Worm (Caenorhabditis elegans) whole organism, L4 larva: Measurements from ENCODE around the gene fli-1.

Source experiments
- D1046.2 ChIP-seq: fragments of 200-800 bp; sonication (Bioruptor generic); IDR thresholded peaks from 2 replicates; pipeline ENCODE4 v1.3.6; 2022; ENCODE audit warnings: missing genetic modification characterization, missing compliant biosample characterization
- F10B5.3 ChIP-seq: sonication (generic microtip); optimal IDR thresholded peaks from 2 replicates; lab custom pipeline; 2016; ENCODE audit warnings: mild to moderate bottlenecking, missing genetic modification characterization, missing compliant biosample characterization
- F26F4.8 ChIP-seq: fragments of 200-800 bp; sonication (Bioruptor generic); conservative IDR thresholded peaks from 2 replicates; pipeline ENCODE4 v1.3.6; 2022; ENCODE audit warnings: missing genetic modification characterization, missing compliant biosample characterization
- F49E8.2 ChIP-seq: sonication (generic microtip); optimal IDR thresholded peaks from 2 replicates; lab custom pipeline; 2016; ENCODE audit warnings: missing compliant biosample characterization, mild to moderate bottlenecking, missing genetic modification characterization, borderline replicate concordance
- R02D3.7 ChIP-seq: fragments of 150-350 bp; sonication (generic microtip); optimal IDR thresholded peaks from 3 replicates; lab custom pipeline; 2014; ENCODE audit warnings: missing biosample characterization, missing genetic modification characterization
- T20F7.1 ChIP-seq: fragments of 200-800 bp; sonication (Bioruptor generic); optimal IDR thresholded peaks from 2 replicates; lab custom pipeline; 2018; ENCODE audit warnings: mild to moderate bottlenecking, missing genetic modification characterization, missing compliant biosample characterization
- Y105C5A.15 ChIP-seq: fragments of 200-800 bp; sonication (Bioruptor generic); IDR thresholded peaks from 2 replicates; pipeline ENCODE4 v1.3.6; 2022; ENCODE audit warnings: missing genetic modification characterization, missing compliant biosample characterization
- ZK337.2 ChIP-seq: fragments of 200-800 bp; sonication (Bioruptor generic); IDR thresholded peaks from 2 replicates; pipeline ENCODE4 v1.3.6; 2022; ENCODE audit warnings: missing genetic modification reagents, missing genetic modification characterization, missing compliant biosample characterization
- aha-1 ChIP-seq: fragments of 150-350 bp; peaks from one replicate; lab custom pipeline; 2014; ENCODE audit warnings: missing biosample characterization, missing genetic modification characterization
- arid-1 ChIP-seq: fragments of 200-800 bp; sonication (Bioruptor generic); conservative IDR thresholded peaks from 2 replicates; pipeline ENCODE4 v1.3.6; 2022; ENCODE audit warnings: missing genetic modification reagents, missing genetic modification characterization, missing compliant biosample characterization
- attf-4 ChIP-seq: sonication (generic microtip); optimal IDR thresholded peaks from 3 replicates; lab custom pipeline; 2017; ENCODE audit warnings: missing biosample characterization, missing genetic modification characterization
- ceh-20 ChIP-seq: fragments of 200-800 bp; sonication (Bioruptor generic); IDR thresholded peaks from 2 replicates; pipeline ENCODE4 v1.3.6; 2022; ENCODE audit warnings: missing genetic modification reagents, missing genetic modification characterization, missing compliant biosample characterization
- ceh-28 ChIP-seq: fragments of 150-350 bp; optimal IDR thresholded peaks from 2 replicates; lab custom pipeline; 2014; ENCODE audit warnings: missing biosample characterization, missing genetic modification reagents, missing genetic modification characterization
- ceh-44 ChIP-seq: fragments of 200-800 bp; sonication (Bioruptor generic); IDR thresholded peaks from 2 replicates; pipeline ENCODE4 v1.3.6; 2022; ENCODE audit warnings: missing genetic modification reagents, missing genetic modification characterization, missing compliant biosample characterization
- cey-2 ChIP-seq: sonication (generic microtip); optimal IDR thresholded peaks from 3 replicates; lab custom pipeline; 2017; ENCODE audit warnings: missing genetic modification characterization, mild to moderate bottlenecking, missing compliant biosample characterization, antibody characterized with exemption, borderline replicate concordance; ENCODE audit not compliant: insufficient read depth
- ctbp-1 ChIP-seq: fragments of 200-800 bp; sonication (Bioruptor generic); IDR thresholded peaks from 2 replicates; pipeline ENCODE4 v1.3.6; 2022; ENCODE audit warnings: missing genetic modification reagents, missing genetic modification characterization, missing compliant biosample characterization
- daf-8 ChIP-seq: fragments of 200-800 bp; sonication (Bioruptor generic); IDR thresholded peaks from 2 replicates; pipeline ENCODE4 v1.3.6; 2022; ENCODE audit warnings: missing genetic modification characterization, missing compliant biosample characterization
- dmd-8 ChIP-seq: fragments of 200-800 bp; sonication (Bioruptor generic); IDR thresholded peaks from 2 replicates; pipeline ENCODE4 v1.3.6; 2022; ENCODE audit warnings: missing genetic modification characterization, missing compliant biosample characterization
- dmd-9 ChIP-seq: fragments of 200-800 bp; sonication (Bioruptor generic); IDR thresholded peaks from 2 replicates; pipeline ENCODE4 v1.3.6; 2022; ENCODE audit warnings: missing genetic modification reagents, missing genetic modification characterization, missing compliant biosample characterization
- dpl-1 ChIP-seq: fragments of 150-350 bp; optimal IDR thresholded peaks from 2 replicates; lab custom pipeline; 2014; ENCODE audit warnings: missing biosample characterization, missing genetic modification reagents, missing genetic modification characterization
- dve-1 ChIP-seq: sonication (generic microtip); optimal IDR thresholded peaks from 2 replicates; lab custom pipeline; 2017; ENCODE audit warnings: antibody characterized with exemption, mild to moderate bottlenecking, missing genetic modification characterization, missing compliant biosample characterization; ENCODE audit not compliant: insufficient read depth
- egl-43 ChIP-seq: fragments of 200-800 bp; sonication (Bioruptor generic); IDR thresholded peaks from 2 replicates; pipeline ENCODE4 v1.3.6; 2022; ENCODE audit warnings: missing genetic modification reagents, missing genetic modification characterization, missing compliant biosample characterization
- fos-1 ChIP-seq: fragments of 150-350 bp; optimal IDR thresholded peaks from 2 replicates; lab custom pipeline; 2014; ENCODE audit warnings: missing biosample characterization, missing genetic modification characterization
- jun-1 ChIP-seq: fragments of 150-350 bp; optimal IDR thresholded peaks from 2 replicates; lab custom pipeline; 2014; ENCODE audit warnings: missing biosample characterization, missing genetic modification reagents, missing genetic modification characterization
- lim-7 ChIP-seq: fragments of 200-800 bp; sonication (Bioruptor generic); IDR thresholded peaks from 2 replicates; pipeline ENCODE4 v1.3.6; 2022; ENCODE audit warnings: missing genetic modification characterization, missing compliant biosample characterization
- lin-1 ChIP-seq: fragments of 200-800 bp; sonication (Bioruptor generic); IDR thresholded peaks from 2 replicates; pipeline ENCODE4 v1.3.6; 2022; ENCODE audit warnings: missing genetic modification reagents, missing genetic modification characterization, missing compliant biosample characterization
- lir-3 ChIP-seq: sonication (generic microtip); optimal IDR thresholded peaks from 2 replicates; lab custom pipeline; 2016; ENCODE audit warnings: mild to moderate bottlenecking, missing genetic modification characterization, missing compliant biosample characterization
- madf-5 ChIP-seq, 2 experiments: fragments of 200-800 bp; sonication (Bioruptor generic); IDR thresholded peaks; 2 replicates each; pipeline ENCODE4 v1.3.6; 2022; ENCODE audit warnings: missing compliant biosample characterization in 2 of 2, missing genetic modification characterization in 2 of 2
- mdl-1 ChIP-seq, 2 experiments: fragments of 150-350 bp in 1 of 2; sonication (generic microtip) in 1 of 2; optimal IDR thresholded peaks; 2 replicates each; lab custom pipeline; 2014 to 2017; ENCODE audit warnings: missing biosample characterization in 2 of 2, missing genetic modification characterization in 2 of 2
- mxl-2 ChIP-seq: fragments of 200-800 bp; sonication (Bioruptor generic); conservative IDR thresholded peaks from 2 replicates; pipeline ENCODE4 v1.3.6; 2022; ENCODE audit warnings: missing genetic modification reagents, missing genetic modification characterization, missing compliant biosample characterization
- nhr-10 ChIP-seq: fragments of 150-350 bp; optimal IDR thresholded peaks from 2 replicates; lab custom pipeline; 2014; ENCODE audit warnings: missing biosample characterization, missing genetic modification characterization
- nhr-102 ChIP-seq: sonication (generic microtip); optimal IDR thresholded peaks from 2 replicates; lab custom pipeline; 2016; ENCODE audit warnings: mild to moderate bottlenecking, missing genetic modification characterization, moderate library complexity, missing compliant biosample characterization
- nhr-11 ChIP-seq: fragments of 150-350 bp; optimal IDR thresholded peaks from 2 replicates; lab custom pipeline; 2014; ENCODE audit warnings: missing biosample characterization, missing genetic modification characterization
- nhr-48 ChIP-seq: sonication (generic microtip); optimal IDR thresholded peaks from 2 replicates; lab custom pipeline; 2016; ENCODE audit warnings: mild to moderate bottlenecking, missing genetic modification characterization, missing compliant biosample characterization
- pha-4 ChIP-seq, 2 experiments: fragments of 150-350 bp in 1 of 2; fragments of 200-800 bp in 1 of 2; sonication (Bioruptor generic) in 1 of 2; IDR thresholded peaks in 1 of 2; optimal IDR thresholded peaks in 1 of 2; 2 replicates each; pipeline versions ENCODE4 v1.3.6 to Lab custom; 2014 to 2022; ENCODE audit warnings: missing genetic modification characterization in 2 of 2, missing genetic modification reagents in 2 of 2, missing biosample characterization in 1 of 2, missing compliant biosample characterization in 1 of 2
- php-3 ChIP-seq: fragments of 200-800 bp; sonication (Bioruptor generic); IDR thresholded peaks from 2 replicates; pipeline ENCODE4 v1.3.6; 2022; ENCODE audit warnings: missing genetic modification reagents, missing genetic modification characterization, missing compliant biosample characterization
- pqm-1 ChIP-seq: sonication (generic microtip); optimal IDR thresholded peaks from 2 replicates; lab custom pipeline; 2017; ENCODE audit warnings: missing biosample characterization, missing genetic modification characterization
- set-16 ChIP-seq: fragments of 200-800 bp; sonication (Bioruptor generic); IDR thresholded peaks from 2 replicates; pipeline ENCODE4 v1.3.6; 2022; ENCODE audit warnings: missing genetic modification reagents, missing genetic modification characterization, missing compliant biosample characterization
- snpc-1.2 ChIP-seq: fragments of 200-800 bp; sonication (Bioruptor generic); IDR thresholded peaks from 2 replicates; pipeline ENCODE4 v1.3.6; 2022; ENCODE audit warnings: missing genetic modification reagents, missing genetic modification characterization, missing compliant biosample characterization
- tra-1 ChIP-seq: fragments of 200-800 bp; sonication (Bioruptor generic); IDR thresholded peaks from 2 replicates; pipeline ENCODE4 v1.3.6; 2022; ENCODE audit warnings: missing genetic modification reagents, missing genetic modification characterization, missing compliant biosample characterization
- unc-130 ChIP-seq: sonication (generic microtip); optimal IDR thresholded peaks from 2 replicates; lab custom pipeline; 2016; ENCODE audit warnings: missing genetic modification reagents, missing genetic modification characterization, missing compliant biosample characterization
- unc-62 ChIP-seq, 3 experiments: fragments of 150-350 bp in 1 of 3; sonication (generic microtip); optimal IDR thresholded peaks in 2 of 3; peaks in 1 of 3; 1 replicate in 1 of 3; 2 replicates in 2 of 3; lab custom pipeline; 2014 to 2017; ENCODE audit warnings: missing biosample characterization in 3 of 3, missing genetic modification characterization in 3 of 3, missing genetic modification reagents in 3 of 3, missing genotype in 1 of 3
- vab-7 ChIP-seq: fragments of 200-800 bp; sonication (Bioruptor generic); IDR thresholded peaks from 2 replicates; pipeline ENCODE4 v1.3.6; 2022; ENCODE audit warnings: missing genetic modification reagents, missing genetic modification characterization, missing compliant biosample characterization
- zag-1 ChIP-seq: fragments of 150-350 bp; optimal IDR thresholded peaks from 2 replicates; lab custom pipeline; 2014; ENCODE audit warnings: missing biosample characterization, missing genetic modification characterization
- zip-11 ChIP-seq: fragments of 200-800 bp; sonication (Bioruptor generic); IDR thresholded peaks from 2 replicates; pipeline ENCODE4 v1.3.6; 2022; ENCODE audit warnings: missing genetic modification characterization, missing compliant biosample characterization
- ztf-7 ChIP-seq: fragments of 150-350 bp; optimal IDR thresholded peaks from 2 replicates; lab custom pipeline; 2014; ENCODE audit warnings: missing biosample characterization, missing genetic modification characterization

Gene fli-1

ce11 chrIII:8658367-8658761 lies 25.2 kb downstream of the fli-1 start (continued):
- no peak for TF ChIP-seq D1046.2 (GFP tag; lab: Robert Waterston, UW)
- TF ChIP-seq lin-1 = peak; percentile 89
- no peak for TF ChIP-seq Y105C5A.15 (GFP tag; lab: Robert Waterston, UW)
- TF ChIP-seq madf-5 (GFP tag; IDR thresholded peaks at IDR 0.05; lab: Robert Waterston, UW) = no peak
- peak; percentile 93 for TF ChIP-seq mxl-2
- TF ChIP-seq, all 104 proteins: peak for 53

- TF ChIP-seq aha-1 (tag; lab: Kevin White, UChicago) = peak; percentile 97
- no peak for TF ChIP-seq madf-5 (GFP tag; IDR thresholded peaks at IDR 0.05; lab: Robert Waterston, UW)
- TF ChIP-seq nhr-10 = no peak
- TF ChIP-seq nhr-11 = no peak
- no peak for TF ChIP-seq T20F7.1 (GFP tag; lab: Kevin White, UChicago)
- TF ChIP-seq cey-2 (tag; lab: Kevin White, UChicago) = no peak
These were observed 25.7 kb downstream of the fli-1 start for ce11 chrIII:8657676-8658366.

- no peak for TF ChIP-seq lim-7 (GFP tag; lab: Robert Waterston, UW)
- no peak for TF ChIP-seq arid-1 (GFP tag; lab: Robert Waterston, UW)
- TF ChIP-seq vab-7 (GFP tag; lab: Robert Waterston, UW) = no peak
- no peak for TF ChIP-seq unc-62 (GFP tag; optimal IDR thresholded peaks at IDR 0.05 in 1 of 2; lab: Kevin White, UChicago)
- TF ChIP-seq unc-62 (tag; optimal IDR thresholded peaks at IDR 0.05; lab: Kevin White, UChicago) = no peak
- TF ChIP-seq dve-1 (tag; lab: Kevin White, UChicago) = peak; percentile 94
- no peak for TF ChIP-seq attf-4 (tag; lab: Kevin White, UChicago)
- no peak for TF ChIP-seq F10B5.3
- TF ChIP-seq egl-43 (GFP tag; lab: Robert Waterston, UW) = no peak
- TF ChIP-seq T20F7.1 (GFP tag; lab: Kevin White, UChicago) = peak; percentile 44
- TF ChIP-seq fos-1 (tag; lab: Kevin White, UChicago) = no peak
- TF ChIP-seq nhr-48 = peak; percentile 73
- no peak for TF ChIP-seq ZK337.2 (GFP tag; lab: Robert Waterston, UW)
- TF ChIP-seq ztf-7 (tag; lab: Kevin White, UChicago) = no peak
- TF ChIP-seq ceh-44 (GFP tag; lab: Robert Waterston, UW) = no peak
- TF ChIP-seq unc-130 = no peak
- no peak for TF ChIP-seq nhr-102 (tag; lab: Kevin White, UChicago)
- 0 out of 2 replicates have a peak, but pooled peaks have one; percentile 6 for TF ChIP-seq daf-8
- peak; percentile 56; the same call in 1 of the 2 replicates for TF ChIP-seq ceh-20 (GFP tag; lab: Robert Waterston, UW)
- TF ChIP-seq php-3 (GFP tag; lab: Robert Waterston, UW) = peak; percentile 77
- no peak for TF ChIP-seq pha-4 (GFP tag; IDR thresholded peaks at IDR 0.05; lab: Robert Waterston, UW)
- TF ChIP-seq pha-4 (tag; optimal IDR thresholded peaks at IDR 0.05; lab: Kevin White, UChicago) = no peak
- TF ChIP-seq ceh-28 (tag; lab: Kevin White, UChicago) = no peak
- TF ChIP-seq set-16 (GFP tag; lab: Robert Waterston, UW) = no peak
- 0 out of 2 replicates have a peak, but pooled peaks have one; percentile 41 for TF ChIP-seq tra-1
- no peak for TF ChIP-seq nhr-10
- TF ChIP-seq snpc-1.2 (GFP tag; lab: Robert Waterston, UW) = no peak
- no peak for TF ChIP-seq dpl-1 (GFP tag; lab: Kevin White, UChicago)
- no peak for TF ChIP-seq R02D3.7
- TF ChIP-seq zip-11 (GFP tag; lab: Robert Waterston, UW) = no peak
- TF ChIP-seq lir-3 (tag; lab: Kevin White, UChicago) = no peak
- no peak for TF ChIP-seq dmd-9 (GFP tag; lab: Robert Waterston, UW)
- peak; percentile 78 for TF ChIP-seq pqm-1 (tag; lab: Kevin White, UChicago)
- TF ChIP-seq dmd-8 (GFP tag; lab: Robert Waterston, UW) = no peak
- TF ChIP-seq F49E8.2 (tag; lab: Kevin White, UChicago) = no peak
- TF ChIP-seq jun-1 (tag; lab: Kevin White, UChicago) = no peak
- TF ChIP-seq ctbp-1 (GFP tag; lab: Robert Waterston, UW) = no peak
- TF ChIP-seq mdl-1 (tag; optimal IDR thresholded peaks at IDR 0.05; lab: Kevin White, UChicago) = peak in 1 of 2 experiments; percentile 64
- no peak for TF ChIP-seq zag-1
- TF ChIP-seq F26F4.8 (GFP tag; lab: Robert Waterston, UW) = no peak
These were observed 26.6 kb downstream of the fli-1 start for ce11 chrIII:8656957-8657356.
